Worm (Caenorhabditis elegans) whole organism, L4/young adult: ENCODE results near the gene sec-61.G.

Experiments used
- W03F9.2 ChIP-seq: fragments of 150-350 bp; optimal IDR thresholded peaks from 2 replicates; lab custom pipeline; 2014; ENCODE audit warnings: missing biosample characterization, missing genetic modification characterization
- dao-5 ChIP-seq: sonication (generic microtip); optimal IDR thresholded peaks from 2 replicates; lab custom pipeline; 2016; ENCODE audit warnings: missing genotype, missing genetic modification characterization, moderate library complexity, missing compliant biosample characterization
- him-1 ChIP-seq: sonication (generic microtip); optimal IDR thresholded peaks from 2 replicates; lab custom pipeline; 2016; ENCODE audit warnings: missing genotype, missing genetic modification reagents, missing genetic modification characterization, missing compliant biosample characterization

Gene sec-61.G

ce11 chrV:10855363-10855762 lies 41.6 kb downstream of the sec-61.G start:
- TF ChIP-seq dao-5: no peak

ce11 chrV:10854197-10854596 lies 42.7 kb downstream of the sec-61.G start:
- no peak for TF ChIP-seq W03F9.2 (tag; lab: Kevin White, UChicago)
- no peak for TF ChIP-seq him-1 (tag; lab: Kevin White, UChicago)
- no peak for TF ChIP-seq dao-5

ce11 chrV:10846893-10847292 lies 50.0 kb downstream of the sec-61.G start, which contains the start of gene C29A12.6:
Gene C29A12.6 (plus strand): TSS chrV:10847193.
- TF ChIP-seq dao-5 (no peak), W03F9.2 (tag; lab: Kevin White, UChicago) (no peak), him-1 (tag; lab: Kevin White, UChicago) (no peak)
